Worm (Caenorhabditis elegans) whole organism, L3 larva: ENCODE data around the gene R11.3.
"Not testable (repeated sequence)": the region's sequence is repeated elsewhere in the genome, so short reads cannot be mapped to it uniquely, and the experiment has no call there.

ENCODE experiments used
- ama-1 ChIP-seq: fragments of 150-350 bp; optimal IDR thresholded peaks from 2 replicates; lab custom pipeline; 2018
- elt-2 ChIP-seq: sonication (generic microtip); optimal IDR thresholded peaks from 2 replicates; lab custom pipeline; 2016; ENCODE audit warnings: missing genetic modification reagents, mild to moderate bottlenecking, missing genetic modification characterization, missing compliant biosample characterization
- elt-3 ChIP-seq, 3 experiments: fragments of 150-350 bp in 1 of 3; sonication (generic microtip) in 2 of 3; optimal IDR thresholded peaks; 2 replicates in 2 of 3; 4 replicates in 1 of 3; lab custom pipeline; 2014 to 2017; ENCODE audit warnings: missing biosample characterization in 3 of 3, missing genetic modification characterization in 3 of 3
- hmg-11 ChIP-seq: sonication (generic microtip); optimal IDR thresholded peaks from 2 replicates; lab custom pipeline; 2016; ENCODE audit warnings: missing genetic modification characterization, missing compliant biosample characterization
- lin-39 ChIP-seq: fragments of 150-350 bp; optimal IDR thresholded peaks from 2 replicates; lab custom pipeline; 2018; ENCODE audit warnings: missing biosample characterization, missing genetic modification reagents, missing genetic modification characterization
- nhr-23 ChIP-seq: fragments of 150-350 bp; optimal IDR thresholded peaks from 2 replicates; lab custom pipeline; 2014; ENCODE audit warnings: missing biosample characterization, missing genetic modification reagents, missing genetic modification characterization
- nhr-28 ChIP-seq: fragments of 150-350 bp; optimal IDR thresholded peaks from 2 replicates; lab custom pipeline; 2014; ENCODE audit warnings: missing biosample characterization, missing genetic modification characterization
- nhr-76 ChIP-seq: fragments of 150-350 bp; sonication (generic microtip); optimal IDR thresholded peaks from 5 replicates; lab custom pipeline; 2014; ENCODE audit warnings: missing biosample characterization, missing genetic modification characterization

DNA sequence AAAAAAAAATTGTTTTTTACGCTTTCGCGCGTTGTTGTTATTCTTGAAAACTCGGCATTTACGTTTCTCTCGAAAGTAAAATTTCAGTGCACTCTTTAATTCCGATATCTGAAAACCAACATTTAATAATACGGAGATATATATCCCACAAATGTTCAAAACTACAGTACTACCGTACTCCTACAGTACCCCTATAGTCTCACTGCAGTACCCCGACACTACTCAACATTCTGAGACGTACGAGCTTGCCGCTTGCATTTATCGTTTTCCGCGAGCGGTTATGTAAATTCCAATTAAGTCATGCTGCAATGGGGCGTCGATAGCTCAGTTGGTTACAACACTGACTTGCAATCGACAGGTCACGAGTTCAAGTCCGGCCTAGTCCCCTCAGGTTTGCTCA is 14.0 kb upstream of the R11.3 start, which contains the start of gene F23A7.8:
- not testable (repeated sequence) for TF ChIP-seq lin-39 (tag; lab: Kevin White, UChicago); nhr-76 (tag; lab: Kevin White, UChicago); elt-3 (tag; optimal IDR thresholded peaks at IDR 0.05; lab: Kevin White, UChicago); nhr-28 (tag; lab: Kevin White, UChicago); hmg-11 (tag; lab: Kevin White, UChicago); nhr-23 (tag; lab: Kevin White, UChicago); ama-1 (lab: Kevin White, UChicago); elt-2 (tag; lab: Kevin White, UChicago)
